Worm (Caenorhabditis elegans) whole organism, L1 larva: ENCODE results near the gene fbxa-94.

Experiments used
- C34B4.2 ChIP-seq: sonication (generic microtip); optimal IDR thresholded peaks from 2 replicates; lab custom pipeline; 2017; ENCODE audit warnings: mild to moderate bottlenecking, missing genetic modification characterization, missing compliant biosample characterization
- F16B12.6 ChIP-seq: fragments of 150-350 bp; optimal IDR thresholded peaks from 2 replicates; lab custom pipeline; 2014; ENCODE audit warnings: missing biosample characterization, missing genetic modification characterization
- aha-1 ChIP-seq: fragments of 150-350 bp; optimal IDR thresholded peaks from 2 replicates; lab custom pipeline; 2014; ENCODE audit warnings: missing biosample characterization, missing genetic modification characterization
- alr-1 ChIP-seq: fragments of 200-800 bp; sonication (Bioruptor generic); optimal IDR thresholded peaks from 2 replicates; lab custom pipeline; 2018; ENCODE audit warnings: borderline replicate concordance, mild to moderate bottlenecking, missing genetic modification characterization, missing compliant biosample characterization
- aly-2 ChIP-seq: fragments of 150-350 bp; optimal IDR thresholded peaks from 2 replicates; lab custom pipeline; 2014; ENCODE audit warnings: missing biosample characterization, missing genetic modification characterization
- ama-1 ChIP-seq: fragments of 150-350 bp; optimal IDR thresholded peaks from 2 replicates; lab custom pipeline; 2014
- blmp-1 ChIP-seq: fragments of 150-350 bp; optimal IDR thresholded peaks from 2 replicates; lab custom pipeline; 2014; ENCODE audit warnings: missing biosample characterization, missing genetic modification characterization
- ceh-82 ChIP-seq, 3 experiments: fragments of 150-350 bp in 1 of 3; sonication (generic microtip) in 2 of 3; optimal IDR thresholded peaks; 2 replicates each; lab custom pipeline; 2014 to 2017; ENCODE audit warnings: missing biosample characterization in 3 of 3, missing genetic modification characterization in 3 of 3
- ceh-88 ChIP-seq: fragments of 200-800 bp; sonication (Bioruptor generic); IDR thresholded peaks from 2 replicates; pipeline ENCODE4 v1.3.6; 2022; ENCODE audit warnings: missing genetic modification characterization, missing compliant biosample characterization
- ceh-90 ChIP-seq: sonication (generic microtip); optimal IDR thresholded peaks from 2 replicates; lab custom pipeline; 2016; ENCODE audit warnings: missing genetic modification characterization, missing compliant biosample characterization
- dpl-1 ChIP-seq, 3 experiments: fragments of 150-350 bp in 2 of 3; sonication (generic microtip) in 1 of 3; optimal IDR thresholded peaks; 2 replicates each; lab custom pipeline; 2014 to 2017; ENCODE audit warnings: missing biosample characterization in 3 of 3, missing genetic modification characterization in 3 of 3, missing genetic modification reagents in 3 of 3
- dsc-1 ChIP-seq: sonication (generic microtip); optimal IDR thresholded peaks from 2 replicates; lab custom pipeline; 2016; ENCODE audit warnings: mild to moderate bottlenecking, missing genetic modification characterization, missing compliant biosample characterization
- efl-1 ChIP-seq, 4 experiments: fragments of 150-350 bp; optimal IDR thresholded peaks in 3 of 4; peaks in 1 of 4; 1 replicate in 1 of 4; 2 replicates in 3 of 4; lab custom pipeline; 2014; ENCODE audit warnings: missing biosample characterization in 2 of 4, missing genetic modification characterization in 2 of 4, missing genetic modification reagents in 2 of 4
- efl-3 ChIP-seq: fragments of 200-800 bp; sonication (Bioruptor generic); optimal IDR thresholded peaks from 2 replicates; lab custom pipeline; 2018; ENCODE audit warnings: mild to moderate bottlenecking, missing genetic modification characterization, missing compliant biosample characterization
- egl-27 ChIP-seq, 2 experiments: fragments of 150-350 bp in 1 of 2; sonication (generic microtip); optimal IDR thresholded peaks; 3 replicates each; lab custom pipeline; 2017 to 2018; ENCODE audit warnings: missing biosample characterization in 2 of 2, missing genetic modification characterization in 2 of 2, missing genetic modification reagents in 2 of 2
- elt-2 ChIP-seq: sonication (generic microtip); optimal IDR thresholded peaks from 2 replicates; lab custom pipeline; 2016; ENCODE audit warnings: missing genetic modification characterization, mild to moderate bottlenecking, inconsistent platforms, missing compliant biosample characterization, missing genetic modification reagents
- elt-3 ChIP-seq, 6 experiments: fragments of 150-350 bp in 1 of 6; sonication (generic microtip); optimal IDR thresholded peaks; 2 replicates each; lab custom pipeline; 2017 to 2018; ENCODE audit warnings: missing biosample characterization in 6 of 6, missing genetic modification characterization in 6 of 6, inconsistent platforms in 1 of 6
- fkh-8 ChIP-seq: sonication (generic microtip); optimal IDR thresholded peaks from 2 replicates; lab custom pipeline; 2016; ENCODE audit warnings: mild to moderate bottlenecking, missing genetic modification characterization, missing compliant biosample characterization
- grh-1 ChIP-seq: fragments of 200-800 bp; sonication (Bioruptor generic); IDR thresholded peaks from 2 replicates; pipeline ENCODE4 v1.3.6; 2022; ENCODE audit warnings: missing genetic modification reagents, missing genetic modification characterization, missing compliant biosample characterization
- hlh-17 ChIP-seq: fragments of 200-800 bp; sonication (Bioruptor generic); optimal IDR thresholded peaks from 2 replicates; lab custom pipeline; 2018; ENCODE audit warnings: missing genetic modification characterization, mild to moderate bottlenecking, missing compliant biosample characterization, moderate library complexity, borderline replicate concordance
- hlh-4 ChIP-seq: sonication (generic microtip); optimal IDR thresholded peaks from 2 replicates; lab custom pipeline; 2016; ENCODE audit warnings: mild to moderate bottlenecking, missing genetic modification characterization, missing compliant biosample characterization
- hpl-2 ChIP-seq: fragments of 150-350 bp; optimal IDR thresholded peaks from 2 replicates; lab custom pipeline; 2014; ENCODE audit warnings: missing biosample characterization, missing genetic modification reagents, missing genetic modification characterization
- jun-1 ChIP-seq: fragments of 150-350 bp; optimal IDR thresholded peaks from 2 replicates; lab custom pipeline; 2014; ENCODE audit warnings: missing biosample characterization, missing genetic modification reagents, missing genetic modification characterization
- lin-35 ChIP-seq, 2 experiments: fragments of 150-350 bp; optimal IDR thresholded peaks; 2 replicates each; lab custom pipeline; 2014; ENCODE audit warnings: missing biosample characterization in 2 of 2, missing genetic modification characterization in 2 of 2, missing genetic modification reagents in 2 of 2
- lin-39 ChIP-seq: fragments of 150-350 bp; optimal IDR thresholded peaks from 2 replicates; lab custom pipeline; 2014; ENCODE audit warnings: missing biosample characterization, missing genetic modification reagents, missing genetic modification characterization
- lir-3 ChIP-seq: sonication (generic microtip); optimal IDR thresholded peaks from 2 replicates; lab custom pipeline; 2016; ENCODE audit warnings: mild to moderate bottlenecking, missing genetic modification characterization, moderate library complexity, missing compliant biosample characterization; ENCODE audit not compliant: poor library complexity
- mab-9 ChIP-seq: fragments of 200-800 bp; sonication (Bioruptor generic); IDR thresholded peaks from 2 replicates; pipeline ENCODE4 v1.3.6; 2022; ENCODE audit warnings: missing genetic modification reagents, missing genetic modification characterization, missing compliant biosample characterization
- nhr-11 ChIP-seq: fragments of 150-350 bp; optimal IDR thresholded peaks from 2 replicates; lab custom pipeline; 2014; ENCODE audit warnings: missing biosample characterization, missing genetic modification characterization
- nhr-20 ChIP-seq: sonication (generic microtip); optimal IDR thresholded peaks from 2 replicates; lab custom pipeline; 2016; ENCODE audit warnings: mild to moderate bottlenecking, missing genetic modification characterization, missing compliant biosample characterization
- nhr-237 ChIP-seq: fragments of 150-350 bp; optimal IDR thresholded peaks from 2 replicates; lab custom pipeline; 2014; ENCODE audit warnings: missing biosample characterization, missing genetic modification characterization
- nhr-28 ChIP-seq: fragments of 150-350 bp; optimal IDR thresholded peaks from 2 replicates; lab custom pipeline; 2014; ENCODE audit warnings: missing biosample characterization, missing genetic modification characterization
- nhr-47 ChIP-seq: sonication (generic microtip); optimal IDR thresholded peaks from 2 replicates; lab custom pipeline; 2016; ENCODE audit warnings: mild to moderate bottlenecking, missing genetic modification characterization, moderate library complexity, missing compliant biosample characterization
- nhr-71 ChIP-seq: sonication (generic microtip); optimal IDR thresholded peaks from 2 replicates; lab custom pipeline; 2016; ENCODE audit warnings: mild to moderate bottlenecking, missing genetic modification characterization, moderate library complexity, missing compliant biosample characterization
- nhr-76 ChIP-seq: sonication (generic microtip); optimal IDR thresholded peaks from 2 replicates; lab custom pipeline; 2017; ENCODE audit warnings: missing biosample characterization, missing genetic modification characterization
- nhr-77 ChIP-seq: fragments of 150-350 bp; optimal IDR thresholded peaks from 2 replicates; lab custom pipeline; 2014; ENCODE audit warnings: missing biosample characterization, missing genetic modification characterization
- nhr-90 ChIP-seq: sonication (generic microtip); optimal IDR thresholded peaks from 2 replicates; lab custom pipeline; 2016; ENCODE audit warnings: mild to moderate bottlenecking, missing genetic modification characterization, missing compliant biosample characterization; ENCODE audit not compliant: poor library complexity
- pax-3 ChIP-seq: fragments of 200-800 bp; sonication (Bioruptor generic); optimal IDR thresholded peaks from 2 replicates; lab custom pipeline; 2018; ENCODE audit warnings: mild to moderate bottlenecking, missing genetic modification characterization, moderate library complexity, missing compliant biosample characterization
- sup-37 ChIP-seq: fragments of 200-800 bp; sonication (Bioruptor generic); optimal IDR thresholded peaks from 2 replicates; lab custom pipeline; 2018; ENCODE audit warnings: mild to moderate bottlenecking, missing genetic modification characterization, missing compliant biosample characterization
- tbx-2 ChIP-seq: sonication (generic microtip); optimal IDR thresholded peaks from 2 replicates; lab custom pipeline; 2016; ENCODE audit warnings: missing genetic modification characterization, missing compliant biosample characterization
- unc-62 ChIP-seq: fragments of 150-350 bp; optimal IDR thresholded peaks from 2 replicates; lab custom pipeline; 2014; ENCODE audit warnings: missing biosample characterization, missing genetic modification reagents, missing genetic modification characterization
- unc-86 ChIP-seq: sonication (generic microtip); optimal IDR thresholded peaks from 2 replicates; lab custom pipeline; 2016; ENCODE audit warnings: missing genetic modification characterization, missing compliant biosample characterization
- vab-15 ChIP-seq: sonication (generic microtip); optimal IDR thresholded peaks from 2 replicates; lab custom pipeline; 2017; ENCODE audit warnings: missing genotype, mild to moderate bottlenecking, missing genetic modification characterization, missing compliant biosample characterization
- xbp-1 ChIP-seq: sonication (generic microtip); optimal IDR thresholded peaks from 2 replicates; lab custom pipeline; 2016; ENCODE audit warnings: missing genetic modification characterization, missing compliant biosample characterization
- zag-1 ChIP-seq: fragments of 150-350 bp; optimal IDR thresholded peaks from 2 replicates; lab custom pipeline; 2014; ENCODE audit warnings: missing biosample characterization, missing genetic modification characterization
- ztf-4 ChIP-seq: fragments of 150-350 bp; optimal IDR thresholded peaks from 2 replicates; lab custom pipeline; 2014; ENCODE audit warnings: missing biosample characterization, missing genetic modification characterization

fbxa-94 gene

ce11 chrV:15567344-15567804 lies 5.3 kb upstream of the fbxa-94 start, which contains the start of gene acs-2:
acs-2 (plus strand) TSS chrV:15567394.
- TF ChIP-seq aly-2 (tag; lab: Kevin White, UChicago) (no peak), efl-1 (optimal IDR thresholded peaks at IDR 0.05; lab: Kevin White, UChicago) (no peak), efl-1 (GFP tag; optimal IDR thresholded peaks at IDR 0.05 in 1 of 2; lab: Kevin White, UChicago) (peak in 1 of 2 experiments; percentile 85), lin-35 (GFP tag; optimal IDR thresholded peaks at IDR 0.05; lab: Kevin White, UChicago) (peak in 1 of 2 experiments; percentile 37)

ce11 chrV:15568381-15568780 lies 4.3 kb upstream of the fbxa-94 start:
- TF ChIP-seq ama-1 (lab: Kevin White, UChicago) (peak; percentile 13), lir-3 (tag; lab: Kevin White, UChicago) (peak; percentile 3), mab-9 (GFP tag; lab: Robert Waterston, UW) (no peak), nhr-28 (no peak), efl-1 (optimal IDR thresholded peaks at IDR 0.05; lab: Kevin White, UChicago) (no peak), efl-1 (GFP tag; optimal IDR thresholded peaks at IDR 0.05 in 1 of 2; lab: Kevin White, UChicago) (peak in 1 of 2 experiments; percentile 88), nhr-77 (no peak), dsc-1 (no peak), aly-2 (tag; lab: Kevin White, UChicago) (no peak), unc-62 (no peak), hpl-2 (no peak), lin-35 (GFP tag; optimal IDR thresholded peaks at IDR 0.05; lab: Kevin White, UChicago) (no peak)

- TF ChIP-seq dpl-1 (GFP tag; optimal IDR thresholded peaks at IDR 0.05; lab: Kevin White, UChicago) (peak; percentile 91 to 96 (median 95)), aha-1 (tag; lab: Kevin White, UChicago) (no peak), xbp-1 (tag; lab: Kevin White, UChicago) (peak; percentile 48), unc-86 (tag; lab: Kevin White, UChicago) (peak; percentile 5), nhr-76 (tag; lab: Kevin White, UChicago) (no peak), tbx-2 (tag; lab: Kevin White, UChicago) (peak; percentile 63), hlh-17 (no peak), ztf-4 (tag; lab: Kevin White, UChicago) (no peak), ceh-82 (tag; optimal IDR thresholded peaks at IDR 0.05; lab: Kevin White, UChicago) (peak in 2 of 3 experiments; percentile 48 to 56), blmp-1 (no peak), C34B4.2 (no peak), nhr-47 (tag; lab: Kevin White, UChicago) (peak; percentile 55), mab-9 (GFP tag; lab: Robert Waterston, UW) (no peak), nhr-71 (tag; lab: Kevin White, UChicago) (peak; percentile 64), sup-37 (GFP tag; lab: Kevin White, UChicago) (peak; percentile 4), alr-1 (tag; lab: Kevin White, UChicago) (no peak), jun-1 (tag; lab: Kevin White, UChicago) (no peak), elt-2 (tag; lab: Kevin White, UChicago) (peak; percentile 2), elt-3 (tag; optimal IDR thresholded peaks at IDR 0.05; lab: Kevin White, UChicago) (peak in 1 of 6 experiments; percentile 58), hlh-4 (no peak), nhr-90 (tag; lab: Kevin White, UChicago) (peak; percentile 13), pax-3 (tag; lab: Kevin White, UChicago) (no peak), F16B12.6 (tag; lab: Kevin White, UChicago) (peak; percentile 19), ceh-90 (tag; lab: Kevin White, UChicago) (no peak), aly-2 (tag; lab: Kevin White, UChicago) (peak; percentile 93), nhr-77 (peak; percentile 34), zag-1 (tag; lab: Kevin White, UChicago) (no peak), ceh-88 (GFP tag; lab: Robert Waterston, UW) (no peak), fkh-8 (tag; lab: Kevin White, UChicago) (peak; percentile 4), egl-27 (tag; optimal IDR thresholded peaks at IDR 0.05; lab: Kevin White, UChicago) (no peak), hpl-2 (no peak), grh-1 (GFP tag; lab: Robert Waterston, UW) (no peak), nhr-11 (no peak), efl-3 (GFP tag; lab: Kevin White, UChicago) (no peak), nhr-20 (tag; lab: Kevin White, UChicago) (peak; percentile 43), nhr-28 (no peak), lin-39 (tag; lab: Kevin White, UChicago) (no peak), vab-15 (tag; lab: Kevin White, UChicago) (no peak), nhr-237 (tag; lab: Kevin White, UChicago) (no peak)
Observed at ce11 chrV:15569702-15570430, 2.8 kb upstream of the fbxa-94 start, which contains the start of gene lsm-5. lsm-5 (plus strand) TSS chrV:15570380.
